Worm (Caenorhabditis elegans) whole organism, L1 larva: ENCODE data around the gene C54F6.17.

ENCODE experiments used
- C16A3.4 ChIP-seq: fragments of 150-350 bp; optimal IDR thresholded peaks from 2 replicates; lab custom pipeline; 2014; ENCODE audit warnings: missing biosample characterization, missing genetic modification characterization
- F16B12.6 ChIP-seq: fragments of 150-350 bp; optimal IDR thresholded peaks from 2 replicates; lab custom pipeline; 2014; ENCODE audit warnings: missing biosample characterization, missing genetic modification characterization
- Y116A8C.19 ChIP-seq: sonication (generic microtip); optimal IDR thresholded peaks from 2 replicates; lab custom pipeline; 2016; ENCODE audit warnings: missing compliant biosample characterization, missing genetic modification characterization, borderline replicate concordance
- aha-1 ChIP-seq: fragments of 150-350 bp; optimal IDR thresholded peaks from 2 replicates; lab custom pipeline; 2014; ENCODE audit warnings: missing biosample characterization, missing genetic modification characterization
- aly-2 ChIP-seq: fragments of 150-350 bp; optimal IDR thresholded peaks from 2 replicates; lab custom pipeline; 2014; ENCODE audit warnings: missing biosample characterization, missing genetic modification characterization
- ama-1 ChIP-seq: fragments of 150-350 bp; optimal IDR thresholded peaks from 2 replicates; lab custom pipeline; 2014
- ceh-8 ChIP-seq: fragments of 200-800 bp; sonication (Bioruptor generic); optimal IDR thresholded peaks from 2 replicates; lab custom pipeline; 2018; ENCODE audit warnings: mild to moderate bottlenecking, missing genetic modification characterization, moderate library complexity, missing compliant biosample characterization
- ceh-82 ChIP-seq, 3 experiments: fragments of 150-350 bp in 1 of 3; sonication (generic microtip) in 2 of 3; optimal IDR thresholded peaks; 2 replicates each; lab custom pipeline; 2014 to 2017; ENCODE audit warnings: missing biosample characterization in 3 of 3, missing genetic modification characterization in 3 of 3
- ceh-90 ChIP-seq: sonication (generic microtip); optimal IDR thresholded peaks from 2 replicates; lab custom pipeline; 2016; ENCODE audit warnings: missing genetic modification characterization, missing compliant biosample characterization
- ces-1 ChIP-seq: fragments of 150-350 bp; optimal IDR thresholded peaks from 2 replicates; lab custom pipeline; 2014; ENCODE audit warnings: missing biosample characterization, missing genetic modification reagents, missing genetic modification characterization
- dpl-1 ChIP-seq, 3 experiments: fragments of 150-350 bp in 2 of 3; sonication (generic microtip) in 1 of 3; optimal IDR thresholded peaks; 2 replicates each; lab custom pipeline; 2014 to 2017; ENCODE audit warnings: missing biosample characterization in 3 of 3, missing genetic modification characterization in 3 of 3, missing genetic modification reagents in 3 of 3
- dsc-1 ChIP-seq: sonication (generic microtip); optimal IDR thresholded peaks from 2 replicates; lab custom pipeline; 2016; ENCODE audit warnings: mild to moderate bottlenecking, missing genetic modification characterization, missing compliant biosample characterization
- efl-1 ChIP-seq, 4 experiments: fragments of 150-350 bp; optimal IDR thresholded peaks in 3 of 4; peaks in 1 of 4; 1 replicate in 1 of 4; 2 replicates in 3 of 4; lab custom pipeline; 2014; ENCODE audit warnings: missing biosample characterization in 2 of 4, missing genetic modification characterization in 2 of 4, missing genetic modification reagents in 2 of 4
- efl-3 ChIP-seq: fragments of 200-800 bp; sonication (Bioruptor generic); optimal IDR thresholded peaks from 2 replicates; lab custom pipeline; 2018; ENCODE audit warnings: mild to moderate bottlenecking, missing genetic modification characterization, missing compliant biosample characterization
- elt-2 ChIP-seq: sonication (generic microtip); optimal IDR thresholded peaks from 2 replicates; lab custom pipeline; 2016; ENCODE audit warnings: missing genetic modification characterization, mild to moderate bottlenecking, inconsistent platforms, missing compliant biosample characterization, missing genetic modification reagents
- ets-5 ChIP-seq: fragments of 200-800 bp; sonication (Bioruptor generic); IDR thresholded peaks from 2 replicates; pipeline ENCODE4 v1.3.6; 2022; ENCODE audit warnings: missing genetic modification characterization, missing compliant biosample characterization
- fkh-8 ChIP-seq: sonication (generic microtip); optimal IDR thresholded peaks from 2 replicates; lab custom pipeline; 2016; ENCODE audit warnings: mild to moderate bottlenecking, missing genetic modification characterization, missing compliant biosample characterization
- hlh-17 ChIP-seq: fragments of 200-800 bp; sonication (Bioruptor generic); optimal IDR thresholded peaks from 2 replicates; lab custom pipeline; 2018; ENCODE audit warnings: missing genetic modification characterization, mild to moderate bottlenecking, missing compliant biosample characterization, moderate library complexity, borderline replicate concordance
- isw-1 ChIP-seq: fragments of 200-800 bp; sonication (Bioruptor generic); IDR thresholded peaks from 2 replicates; pipeline ENCODE4 v1.3.6; 2022; ENCODE audit warnings: missing genetic modification characterization, missing compliant biosample characterization
- lin-39 ChIP-seq: fragments of 150-350 bp; optimal IDR thresholded peaks from 2 replicates; lab custom pipeline; 2014; ENCODE audit warnings: missing biosample characterization, missing genetic modification reagents, missing genetic modification characterization
- mdl-1 ChIP-seq, 2 experiments: fragments of 150-350 bp; optimal IDR thresholded peaks; 2 replicates each; lab custom pipeline; 2014 to 2017; ENCODE audit warnings: missing biosample characterization in 2 of 2, missing genetic modification characterization in 2 of 2, inconsistent platforms in 1 of 2
- mep-1 ChIP-seq: fragments of 150-350 bp; optimal IDR thresholded peaks from 2 replicates; lab custom pipeline; 2014; ENCODE audit warnings: missing biosample characterization, missing genetic modification characterization
- nhr-11 ChIP-seq: fragments of 150-350 bp; optimal IDR thresholded peaks from 2 replicates; lab custom pipeline; 2014; ENCODE audit warnings: missing biosample characterization, missing genetic modification characterization
- nhr-19 ChIP-seq: fragments of 200-800 bp; sonication (Bioruptor generic); conservative IDR thresholded peaks from 2 replicates; pipeline ENCODE4 v1.3.6; 2022; ENCODE audit warnings: missing genetic modification characterization, missing compliant biosample characterization
- nhr-237 ChIP-seq: fragments of 150-350 bp; optimal IDR thresholded peaks from 2 replicates; lab custom pipeline; 2014; ENCODE audit warnings: missing biosample characterization, missing genetic modification characterization
- nhr-28 ChIP-seq: fragments of 150-350 bp; optimal IDR thresholded peaks from 2 replicates; lab custom pipeline; 2014; ENCODE audit warnings: missing biosample characterization, missing genetic modification characterization
- nhr-47 ChIP-seq: sonication (generic microtip); optimal IDR thresholded peaks from 2 replicates; lab custom pipeline; 2016; ENCODE audit warnings: mild to moderate bottlenecking, missing genetic modification characterization, moderate library complexity, missing compliant biosample characterization
- nhr-77 ChIP-seq: fragments of 150-350 bp; optimal IDR thresholded peaks from 2 replicates; lab custom pipeline; 2014; ENCODE audit warnings: missing biosample characterization, missing genetic modification characterization
- nhr-90 ChIP-seq: sonication (generic microtip); optimal IDR thresholded peaks from 2 replicates; lab custom pipeline; 2016; ENCODE audit warnings: mild to moderate bottlenecking, missing genetic modification characterization, missing compliant biosample characterization; ENCODE audit not compliant: poor library complexity
- pqm-1 ChIP-seq: sonication (generic microtip); optimal IDR thresholded peaks from 3 replicates; lab custom pipeline; 2017; ENCODE audit warnings: missing biosample characterization, missing genetic modification characterization
- snpc-4 ChIP-seq: fragments of 150-350 bp; optimal IDR thresholded peaks from 2 replicates; lab custom pipeline; 2014; ENCODE audit warnings: missing biosample characterization, missing genetic modification characterization
- snu-23 ChIP-seq: sonication (generic microtip); optimal IDR thresholded peaks from 2 replicates; lab custom pipeline; 2016; ENCODE audit warnings: missing genetic modification characterization, missing compliant biosample characterization
- sup-37 ChIP-seq: fragments of 200-800 bp; sonication (Bioruptor generic); optimal IDR thresholded peaks from 2 replicates; lab custom pipeline; 2018; ENCODE audit warnings: mild to moderate bottlenecking, missing genetic modification characterization, missing compliant biosample characterization
- swsn-7 ChIP-seq: sonication (generic microtip); optimal IDR thresholded peaks from 2 replicates; lab custom pipeline; 2016; ENCODE audit warnings: missing genetic modification characterization, missing compliant biosample characterization
- tlp-1 ChIP-seq: fragments of 150-350 bp; optimal IDR thresholded peaks from 2 replicates; lab custom pipeline; 2014; ENCODE audit warnings: missing biosample characterization, missing genetic modification characterization
- vab-15 ChIP-seq: sonication (generic microtip); optimal IDR thresholded peaks from 2 replicates; lab custom pipeline; 2017; ENCODE audit warnings: missing genotype, mild to moderate bottlenecking, missing genetic modification characterization, missing compliant biosample characterization
- xbp-1 ChIP-seq: sonication (generic microtip); optimal IDR thresholded peaks from 2 replicates; lab custom pipeline; 2016; ENCODE audit warnings: missing genetic modification characterization, missing compliant biosample characterization

Gene C54F6.17

DNA sequence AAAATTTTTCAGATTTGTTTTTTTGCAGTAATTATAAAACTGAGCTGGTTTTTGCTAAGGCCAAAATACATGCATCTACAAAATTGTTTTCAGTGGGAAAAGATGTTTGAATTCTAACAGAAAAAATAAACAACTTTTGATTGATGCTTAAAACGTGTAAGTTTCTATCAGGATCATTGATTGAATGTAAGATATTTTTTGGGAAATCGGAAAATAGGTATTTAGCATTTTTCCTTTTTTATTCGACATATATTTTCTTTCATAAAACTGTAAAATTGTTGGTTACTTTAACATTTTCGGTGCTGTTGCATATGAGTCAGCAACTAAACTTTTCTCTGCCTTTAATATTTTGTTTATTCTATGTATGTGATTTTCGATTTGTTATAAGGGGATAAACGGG is 2.8 kb upstream of the C54F6.17 start, which contains the start of gene C54F6.20:
TSS of gene C54F6.20 (plus strand) at position 301 of the 400 bp plus-strand sequence.
- TF ChIP-seq efl-1 (optimal IDR thresholded peaks at IDR 0.05; lab: Kevin White, UChicago) (no peak), efl-1 (GFP tag; optimal IDR thresholded peaks at IDR 0.05 in 1 of 2; lab: Kevin White, UChicago) (peak in 1 of 2 experiments; percentile 54), nhr-47 (tag; lab: Kevin White, UChicago) (no peak), C16A3.4 (tag; lab: Kevin White, UChicago) (no peak), aha-1 (tag; lab: Kevin White, UChicago) (no peak)

DNA sequence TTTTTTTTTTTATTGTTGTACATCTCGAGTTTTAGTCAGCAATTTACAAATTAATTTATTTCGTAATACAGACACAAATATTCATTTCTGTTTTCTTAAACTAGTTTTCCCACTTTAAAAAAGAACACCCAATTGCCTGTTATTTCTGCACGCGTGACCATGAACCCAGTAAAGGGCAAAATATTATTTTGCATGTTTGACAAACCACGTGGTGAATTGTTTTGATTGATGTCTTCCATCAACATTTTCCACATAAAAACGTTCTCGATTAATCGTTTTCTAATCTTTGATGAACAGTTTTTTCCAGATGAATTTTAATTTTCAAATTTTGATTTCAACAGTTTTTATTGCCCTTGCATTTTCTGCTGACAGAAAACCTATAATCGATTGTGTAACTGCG is 1.6 kb upstream of the C54F6.17 start, which contains the start of gene C54F6.18:
TSS of gene C54F6.18 (plus strand) at position 301 of the 400 bp plus-strand sequence.
- no peak for TF ChIP-seq lin-39
- TF ChIP-seq efl-1 (optimal IDR thresholded peaks at IDR 0.05; lab: Kevin White, UChicago), result no peak
- TF ChIP-seq efl-1 (GFP tag; optimal IDR thresholded peaks at IDR 0.05 in 1 of 2; lab: Kevin White, UChicago), result no peak
- no peak for TF ChIP-seq ceh-90 (tag; lab: Kevin White, UChicago)
- TF ChIP-seq ets-5 (GFP tag; lab: Robert Waterston, UW), result no peak
- TF ChIP-seq vab-15 (tag; lab: Kevin White, UChicago), result no peak

DNA sequence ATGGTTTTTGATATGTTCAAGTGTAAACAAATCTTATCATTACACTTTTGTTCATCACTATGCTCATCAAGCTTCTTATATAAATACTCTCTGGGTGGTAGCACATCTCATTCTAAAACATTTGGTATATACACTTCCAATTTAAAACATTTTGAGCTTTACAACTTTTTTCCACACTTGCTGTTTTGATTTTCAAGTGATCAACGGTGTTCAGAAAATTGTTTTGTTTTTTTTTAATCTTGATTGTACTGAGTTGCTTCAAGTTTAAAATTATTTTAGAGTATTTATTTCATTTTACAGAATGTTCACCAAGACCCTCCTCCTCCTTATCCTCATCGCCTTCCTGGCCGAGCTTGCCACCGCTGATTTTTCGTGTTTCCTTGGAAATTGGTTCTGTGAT is 1.6 kb downstream of the C54F6.17 start, which contains the start of gene C54F6.5:
TSS of gene C54F6.5 (plus strand) at position 301 of the 400 bp plus-strand sequence.
- TF ChIP-seq F16B12.6 (tag; lab: Kevin White, UChicago) (no peak), ceh-8 (GFP tag; lab: Kevin White, UChicago) (no peak), aly-2 (tag; lab: Kevin White, UChicago) (no peak), efl-3 (GFP tag; lab: Kevin White, UChicago) (no peak), nhr-237 (no peak), ces-1 (no peak), hlh-17 (GFP tag; lab: Kevin White, UChicago) (no peak), ceh-90 (tag; lab: Kevin White, UChicago) (no peak), sup-37 (no peak), nhr-19 (GFP tag; lab: Robert Waterston, UW) (no peak), snu-23 (GFP tag; lab: Kevin White, UChicago) (no peak), tlp-1 (tag; lab: Kevin White, UChicago) (no peak), xbp-1 (no peak), efl-1 (optimal IDR thresholded peaks at IDR 0.05; lab: Kevin White, UChicago) (no peak), efl-1 (GFP tag; optimal IDR thresholded peaks at IDR 0.05 in 1 of 2; lab: Kevin White, UChicago) (no peak), swsn-7 (tag; lab: Kevin White, UChicago) (no peak), nhr-90 (tag; lab: Kevin White, UChicago) (no peak), isw-1 (GFP tag; lab: Robert Waterston, UW) (no peak), dsc-1 (no peak)

DNA sequence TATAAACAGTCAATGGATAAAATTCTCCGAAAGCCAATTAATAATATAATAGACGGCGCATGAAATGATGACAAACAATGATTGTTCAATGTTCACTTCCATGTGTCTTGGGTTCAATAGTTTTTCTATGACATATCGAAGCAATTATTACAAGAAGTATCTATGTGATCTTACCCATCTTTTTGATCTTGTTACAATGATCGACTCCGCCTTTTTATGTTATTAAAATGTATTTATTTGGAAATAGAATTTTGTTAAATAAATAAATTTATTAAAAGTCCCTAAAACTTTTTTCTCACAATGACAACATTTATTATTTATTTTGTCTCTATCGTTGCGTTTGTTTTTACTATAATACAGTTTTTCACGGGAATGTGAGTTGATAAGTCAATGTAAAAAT is 2.6 kb downstream of the C54F6.17 start, which contains the start of gene swt-2:
TSS of gene swt-2 (plus strand) at position 301 of the 400 bp plus-strand sequence.
- no peak for TF ChIP-seq ceh-8 (GFP tag; lab: Kevin White, UChicago)
- no peak for TF ChIP-seq Y116A8C.19
- TF ChIP-seq snpc-4 (tag; lab: Kevin White, UChicago), result no peak
- no peak for TF ChIP-seq nhr-77 (tag; lab: Kevin White, UChicago)
- no peak for TF ChIP-seq pqm-1 (tag; lab: Kevin White, UChicago)
- no peak for TF ChIP-seq sup-37
- TF ChIP-seq dpl-1 (GFP tag; optimal IDR thresholded peaks at IDR 0.05; lab: Kevin White, UChicago), result no peak
- no peak for TF ChIP-seq nhr-11
- no peak for TF ChIP-seq hlh-17 (GFP tag; lab: Kevin White, UChicago)
- no peak for TF ChIP-seq nhr-28 (tag; lab: Kevin White, UChicago)
- no peak for TF ChIP-seq mep-1 (tag; lab: Kevin White, UChicago)
- no peak for TF ChIP-seq xbp-1
- no peak for TF ChIP-seq F16B12.6 (tag; lab: Kevin White, UChicago)
- no peak for TF ChIP-seq ces-1
- no peak for TF ChIP-seq elt-2 (tag; lab: Kevin White, UChicago)
- TF ChIP-seq nhr-237, result no peak
- no peak for TF ChIP-seq fkh-8 (tag; lab: Kevin White, UChicago)
- TF ChIP-seq ama-1, result no peak
- no peak for TF ChIP-seq ceh-82 (tag; optimal IDR thresholded peaks at IDR 0.05; lab: Kevin White, UChicago)
- no peak for TF ChIP-seq mdl-1 (tag; optimal IDR thresholded peaks at IDR 0.05; lab: Kevin White, UChicago)
